Worm (Caenorhabditis elegans) whole organism, young adult: ENCODE measurements around the gene Y50E8A.22.

Experiments
- F39B2.1 ChIP-seq: fragments of 200-800 bp; sonication (Bioruptor generic); IDR thresholded peaks from 2 replicates; pipeline ENCODE4 v1.3.6; 2022; ENCODE audit warnings: missing genetic modification reagents, missing genetic modification characterization, missing compliant biosample characterization
- F55B11.4 ChIP-seq: sonication (generic microtip); optimal IDR thresholded peaks from 2 replicates; lab custom pipeline; 2016; ENCODE audit warnings: missing compliant biosample characterization, missing genetic modification characterization, borderline replicate concordance; ENCODE audit not compliant: insufficient read depth
- aptf-2 ChIP-seq: fragments of 200-800 bp; sonication (Bioruptor generic); conservative IDR thresholded peaks from 2 replicates; pipeline ENCODE4 v1.3.6; 2022; ENCODE audit warnings: missing genetic modification reagents, missing genetic modification characterization, missing compliant biosample characterization
- aptf-3 ChIP-seq: fragments of 200-800 bp; sonication (Bioruptor generic); IDR thresholded peaks from 2 replicates; pipeline ENCODE4 v1.3.6; 2022; ENCODE audit warnings: missing genetic modification characterization, missing compliant biosample characterization
- atf-7 ChIP-seq: sonication (generic microtip); optimal IDR thresholded peaks from 2 replicates; lab custom pipeline; 2017; ENCODE audit warnings: mild to moderate bottlenecking, missing genetic modification characterization, missing compliant biosample characterization
- efl-1 ChIP-seq: fragments of 150-350 bp; optimal IDR thresholded peaks from 2 replicates; lab custom pipeline; 2014; ENCODE audit warnings: missing biosample characterization, missing genetic modification reagents, missing genetic modification characterization
- hmg-20 ChIP-seq: fragments of 200-800 bp; sonication (Bioruptor generic); IDR thresholded peaks from 2 replicates; pipeline ENCODE4 v1.3.6; 2022; ENCODE audit warnings: missing genetic modification reagents, missing genetic modification characterization, missing compliant biosample characterization
- lir-1 ChIP-seq: fragments of 200-800 bp; sonication (Bioruptor generic); conservative IDR thresholded peaks from 2 replicates; pipeline ENCODE4 v1.3.6; 2022; ENCODE audit warnings: missing genetic modification reagents, missing genetic modification characterization, missing compliant biosample characterization
- nhr-120 ChIP-seq: fragments of 200-800 bp; sonication (Bioruptor generic); IDR thresholded peaks from 2 replicates; pipeline ENCODE4 v1.3.6; 2022; ENCODE audit warnings: missing genetic modification characterization, missing compliant biosample characterization
- sdz-38 ChIP-seq: sonication (generic microtip); optimal IDR thresholded peaks from 2 replicates; lab custom pipeline; 2016; ENCODE audit warnings: missing genotype, missing genetic modification characterization, missing compliant biosample characterization
- snpc-3.4 ChIP-seq: sonication (generic microtip); optimal IDR thresholded peaks from 2 replicates; lab custom pipeline; 2017; ENCODE audit warnings: missing genetic modification characterization, mild to moderate bottlenecking, missing compliant biosample characterization, antibody characterized with exemption, moderate library complexity, missing genotype, missing genetic modification reagents
- unc-62 ChIP-seq: fragments of 150-350 bp; optimal IDR thresholded peaks from 2 replicates; lab custom pipeline; 2014; ENCODE audit warnings: missing biosample characterization, missing genetic modification reagents, missing genetic modification characterization

- TF ChIP-seq unc-62 (GFP tag; lab: Kevin White, UChicago) (no peak), snpc-3.4 (tag; lab: Kevin White, UChicago) (no peak), sdz-38 (tag; lab: Kevin White, UChicago) (no peak), atf-7 (no peak), F39B2.1 (GFP tag; lab: Robert Waterston, UW) (no peak), lir-1 (GFP tag; lab: Robert Waterston, UW) (no peak), efl-1 (GFP tag; lab: Kevin White, UChicago) (no peak), hmg-20 (GFP tag; lab: Robert Waterston, UW) (no peak), nhr-120 (no peak), aptf-2 (no peak), aptf-3 (GFP tag; lab: Robert Waterston, UW) (no peak), F55B11.4 (no peak)
These were observed 32.8 kb downstream of the Y50E8A.22 start, which contains the start of gene fbxa-147 for ce11 chrV:14716114-14716513.
